Worm (Caenorhabditis elegans): ENCODE measurements around the gene dnj-7.

- TF ChIP-seq nhr-23 (tag; optimal IDR thresholded peaks at IDR 0.05) (no peak), jun-1 (tag; optimal IDR thresholded peaks at IDR 0.05) (no peak), nhr-77 (tag; optimal IDR thresholded peaks at IDR 0.05) (no peak), nhr-76 (tag; optimal IDR thresholded peaks at IDR 0.05) (no peak), unc-39 (tag; optimal IDR thresholded peaks at IDR 0.05) (no peak), egl-27 (tag; optimal IDR thresholded peaks at IDR 0.05) (no peak), ztf-4 (tag; optimal IDR thresholded peaks at IDR 0.05) (no peak), nhr-25 (tag; optimal IDR thresholded peaks at IDR 0.05) (no peak), ama-1 (optimal IDR thresholded peaks at IDR 0.05) (no peak), nhr-28 (tag; optimal IDR thresholded peaks at IDR 0.05) (no peak), nhr-237 (tag; optimal IDR thresholded peaks at IDR 0.05) (no peak), pha-4 (tag; optimal IDR thresholded peaks at IDR 0.05) (no peak), unc-62 (GFP tag; optimal IDR thresholded peaks at IDR 0.05) (no peak), ceh-9 (tag; optimal IDR thresholded peaks at IDR 0.05) (no peak)
Observed at ce11 chrX:7222383-7222782, 28.0 kb downstream of the dnj-7 start.
